Worm (Caenorhabditis elegans) whole organism, L3 larva: ENCODE data around the gene del-6.

Experiments
- R02D3.7 ChIP-seq: fragments of 150-350 bp; optimal IDR thresholded peaks from 2 replicates; lab custom pipeline; 2014; ENCODE audit warnings: missing biosample characterization, missing genetic modification characterization
- lin-39 ChIP-seq: fragments of 150-350 bp; optimal IDR thresholded peaks from 2 replicates; lab custom pipeline; 2018; ENCODE audit warnings: missing biosample characterization, missing genetic modification reagents, missing genetic modification characterization
- nhr-11 ChIP-seq: fragments of 150-350 bp; optimal IDR thresholded peaks from 2 replicates; lab custom pipeline; 2014; ENCODE audit warnings: missing biosample characterization, missing genetic modification characterization
- nhr-12 ChIP-seq: fragments of 150-350 bp; optimal IDR thresholded peaks from 2 replicates; lab custom pipeline; 2014; ENCODE audit warnings: missing biosample characterization, missing genetic modification characterization
- nhr-237 ChIP-seq: fragments of 150-350 bp; optimal IDR thresholded peaks from 2 replicates; lab custom pipeline; 2014; ENCODE audit warnings: missing biosample characterization, missing genetic modification characterization
- nhr-25 ChIP-seq: sonication (generic microtip); optimal IDR thresholded peaks from 2 replicates; lab custom pipeline; 2017; ENCODE audit warnings: missing biosample characterization, missing genetic modification characterization
- nhr-28 ChIP-seq: fragments of 150-350 bp; optimal IDR thresholded peaks from 2 replicates; lab custom pipeline; 2014; ENCODE audit warnings: missing biosample characterization, missing genetic modification characterization
- nhr-67 ChIP-seq: fragments of 150-350 bp; optimal IDR thresholded peaks from 2 replicates; lab custom pipeline; 2014; ENCODE audit warnings: missing biosample characterization, missing genetic modification characterization
- nhr-76 ChIP-seq: fragments of 150-350 bp; sonication (generic microtip); optimal IDR thresholded peaks from 5 replicates; lab custom pipeline; 2014; ENCODE audit warnings: missing biosample characterization, missing genetic modification characterization
- pqm-1 ChIP-seq: fragments of 150-350 bp; optimal IDR thresholded peaks from 2 replicates; lab custom pipeline; 2017; ENCODE audit warnings: missing biosample characterization, missing genetic modification characterization, inconsistent platforms
- snpc-4 ChIP-seq: fragments of 150-350 bp; optimal IDR thresholded peaks from 2 replicates; lab custom pipeline; 2014; ENCODE audit warnings: missing biosample characterization, missing genetic modification characterization
- unc-62 ChIP-seq: fragments of 150-350 bp; sonication (generic microtip); optimal IDR thresholded peaks from 4 replicates; lab custom pipeline; 2014; ENCODE audit warnings: missing biosample characterization, missing genetic modification reagents, missing genetic modification characterization
- zag-1 ChIP-seq: fragments of 150-350 bp; optimal IDR thresholded peaks from 2 replicates; lab custom pipeline; 2014; ENCODE audit warnings: missing biosample characterization, missing genetic modification characterization
- ztf-4 ChIP-seq: fragments of 150-350 bp; optimal IDR thresholded peaks from 2 replicates; lab custom pipeline; 2014; ENCODE audit warnings: missing biosample characterization, missing genetic modification characterization

DNA sequence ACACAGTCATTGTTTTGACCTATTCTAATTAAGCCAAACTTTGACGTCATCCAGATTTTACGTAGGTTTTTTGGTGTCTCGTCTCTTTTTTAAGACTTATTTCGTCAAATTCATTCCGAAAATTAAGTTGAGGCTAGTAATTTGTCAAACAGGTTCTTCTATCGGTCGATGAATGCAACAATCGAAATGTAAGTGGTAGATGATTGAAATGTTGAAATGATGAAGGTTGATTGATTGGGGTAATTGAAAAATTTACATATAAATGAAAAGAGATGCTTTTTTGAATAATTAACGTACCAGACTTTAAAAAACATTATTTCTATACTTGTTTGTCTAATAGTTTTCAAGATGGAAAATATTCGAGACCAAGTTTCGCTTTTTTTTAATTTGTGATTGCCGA is 16.4 kb upstream of the del-6 start:
- no peak for TF ChIP-seq nhr-76 (tag; lab: Kevin White, UChicago)
- TF ChIP-seq nhr-12, result no peak
- TF ChIP-seq nhr-67 (tag; lab: Kevin White, UChicago), result no peak
- TF ChIP-seq R02D3.7 (tag; lab: Kevin White, UChicago), result no peak
- no peak for TF ChIP-seq lin-39 (tag; lab: Kevin White, UChicago)
- TF ChIP-seq ztf-4 (tag; lab: Kevin White, UChicago), result no peak
- TF ChIP-seq unc-62 (GFP tag; lab: Kevin White, UChicago), result no peak
- no peak for TF ChIP-seq nhr-237
- no peak for TF ChIP-seq nhr-28
- no peak for TF ChIP-seq pqm-1 (tag; lab: Kevin White, UChicago)
- TF ChIP-seq nhr-11 (tag; lab: Kevin White, UChicago), result no peak
- TF ChIP-seq snpc-4 (tag; lab: Kevin White, UChicago), result no peak
- no peak for TF ChIP-seq zag-1
- no peak for TF ChIP-seq nhr-25 (tag; lab: Kevin White, UChicago)
